Worm (Caenorhabditis elegans) whole organism, young adult: Measurements from ENCODE around the gene str-3.

ENCODE experiments used
- B0261.1 ChIP-seq: sonication (generic microtip); optimal IDR thresholded peaks from 2 replicates; lab custom pipeline; 2016; ENCODE audit warnings: mild to moderate bottlenecking, missing genetic modification characterization, moderate library complexity, missing compliant biosample characterization
- B0336.3 ChIP-seq: fragments of 200-800 bp; sonication (Bioruptor generic); IDR thresholded peaks from 2 replicates; pipeline ENCODE4 v1.3.6; 2022; ENCODE audit warnings: missing genetic modification characterization, missing compliant biosample characterization
- D2030.7 ChIP-seq: fragments of 200-800 bp; sonication (Bioruptor generic); IDR thresholded peaks from 2 replicates; pipeline ENCODE4 v1.3.6; 2022; ENCODE audit warnings: missing genetic modification reagents, missing genetic modification characterization, missing compliant biosample characterization
- F22D6.2 ChIP-seq: sonication (generic microtip); optimal IDR thresholded peaks from 2 replicates; lab custom pipeline; 2016; ENCODE audit warnings: mild to moderate bottlenecking, missing genetic modification characterization, missing compliant biosample characterization
- F57C9.4 ChIP-seq: sonication (generic microtip); optimal IDR thresholded peaks from 2 replicates; lab custom pipeline; 2017; ENCODE audit warnings: mild to moderate bottlenecking, missing genetic modification characterization, missing compliant biosample characterization
- K11D2.4 ChIP-seq: fragments of 200-800 bp; sonication (Bioruptor generic); IDR thresholded peaks from 2 replicates; pipeline ENCODE4 v1.3.6; 2022; ENCODE audit warnings: missing genetic modification reagents, missing genetic modification characterization, missing compliant biosample characterization
- Y53G8AR.9 ChIP-seq: fragments of 200-800 bp; sonication (Bioruptor generic); conservative IDR thresholded peaks from 2 replicates; pipeline ENCODE4 v1.3.6; 2022; ENCODE audit warnings: missing genetic modification reagents, missing genetic modification characterization, missing compliant biosample characterization
- Y56A3A.18 ChIP-seq: fragments of 200-800 bp; sonication (Bioruptor generic); IDR thresholded peaks from 2 replicates; pipeline ENCODE4 v1.3.6; 2022; ENCODE audit warnings: missing genetic modification reagents, missing genetic modification characterization, missing compliant biosample characterization
- Y79H2A.3 ChIP-seq: fragments of 200-800 bp; sonication (Bioruptor generic); conservative IDR thresholded peaks from 2 replicates; pipeline ENCODE4 v1.3.6; 2022; ENCODE audit warnings: missing genetic modification reagents, missing genetic modification characterization, missing compliant biosample characterization
- akir-1 ChIP-seq: fragments of 200-800 bp; sonication (Bioruptor generic); optimal IDR thresholded peaks from 2 replicates; lab custom pipeline; 2018; ENCODE audit warnings: mild to moderate bottlenecking, missing genetic modification characterization, moderate library complexity, missing compliant biosample characterization
- attf-5 ChIP-seq: fragments of 200-800 bp; sonication (Bioruptor generic); optimal IDR thresholded peaks from 2 replicates; lab custom pipeline; 2018; ENCODE audit warnings: mild to moderate bottlenecking, missing genetic modification characterization, missing compliant biosample characterization
- attf-6 ChIP-seq: fragments of 200-800 bp; sonication (Bioruptor generic); IDR thresholded peaks from 2 replicates; pipeline ENCODE4 v1.3.6; 2022; ENCODE audit warnings: missing genetic modification reagents, missing genetic modification characterization, missing compliant biosample characterization
- ceh-100 ChIP-seq: fragments of 200-800 bp; sonication (Bioruptor generic); IDR thresholded peaks from 2 replicates; pipeline ENCODE4 v1.3.6; 2022; ENCODE audit warnings: missing genetic modification reagents, missing genetic modification characterization, missing compliant biosample characterization
- ceh-27 ChIP-seq: fragments of 200-800 bp; sonication (Bioruptor generic); optimal IDR thresholded peaks from 2 replicates; lab custom pipeline; 2018; ENCODE audit warnings: mild to moderate bottlenecking, missing genetic modification characterization, moderate library complexity, missing compliant biosample characterization
- ceh-58 ChIP-seq: fragments of 200-800 bp; sonication (Bioruptor generic); IDR thresholded peaks from 2 replicates; pipeline ENCODE4 v1.3.6; 2022; ENCODE audit warnings: missing genetic modification characterization, missing compliant biosample characterization
- ceh-79 ChIP-seq: sonication (generic microtip); optimal IDR thresholded peaks from 2 replicates; lab custom pipeline; 2017; ENCODE audit warnings: mild to moderate bottlenecking, missing genetic modification characterization, missing compliant biosample characterization
- chd-7 ChIP-seq: sonication (generic microtip); optimal IDR thresholded peaks from 2 replicates; lab custom pipeline; 2016; ENCODE audit warnings: mild to moderate bottlenecking, missing genetic modification characterization, moderate library complexity, missing compliant biosample characterization
- dpff-1 ChIP-seq: sonication (generic microtip); optimal IDR thresholded peaks from 2 replicates; lab custom pipeline; 2017; ENCODE audit warnings: mild to moderate bottlenecking, missing genetic modification characterization, missing compliant biosample characterization
- efl-1 ChIP-seq: fragments of 150-350 bp; optimal IDR thresholded peaks from 2 replicates; lab custom pipeline; 2014; ENCODE audit warnings: missing biosample characterization, missing genetic modification reagents, missing genetic modification characterization
- egrh-3 ChIP-seq: fragments of 200-800 bp; sonication (Bioruptor generic); IDR thresholded peaks from 2 replicates; pipeline ENCODE4 v1.3.6; 2022; ENCODE audit warnings: missing genetic modification reagents, missing genetic modification characterization, missing compliant biosample characterization
- ekl-4 ChIP-seq: fragments of 200-800 bp; sonication (Bioruptor generic); IDR thresholded peaks from 2 replicates; pipeline ENCODE4 v1.3.6; 2022; ENCODE audit warnings: missing genetic modification reagents, missing genetic modification characterization, missing compliant biosample characterization
- hlh-26 ChIP-seq: fragments of 200-800 bp; sonication (Bioruptor generic); conservative IDR thresholded peaks from 2 replicates; pipeline ENCODE4 v1.3.6; 2022; ENCODE audit warnings: missing genetic modification reagents, missing genetic modification characterization, missing compliant biosample characterization
- hsf-1 ChIP-seq: fragments of 200-800 bp; sonication (Bioruptor generic); IDR thresholded peaks from 2 replicates; pipeline ENCODE4 v1.3.6; 2022; ENCODE audit warnings: missing genetic modification reagents, missing genetic modification characterization, missing compliant biosample characterization
- let-526 ChIP-seq: fragments of 200-800 bp; sonication (Bioruptor generic); IDR thresholded peaks from 2 replicates; pipeline ENCODE4 v1.3.6; 2022; ENCODE audit warnings: missing genetic modification reagents, missing genetic modification characterization, missing compliant biosample characterization
- lin-35 ChIP-seq, 3 experiments: fragments of 150-350 bp in 2 of 3; sonication (generic microtip) in 1 of 3; optimal IDR thresholded peaks; 2 replicates each; lab custom pipeline; 2014 to 2018; ENCODE audit warnings: missing biosample characterization in 3 of 3, missing genetic modification characterization in 3 of 3, missing genetic modification reagents in 3 of 3
- lin-40 ChIP-seq: sonication (generic microtip); optimal IDR thresholded peaks from 2 replicates; lab custom pipeline; 2016; ENCODE audit warnings: missing genetic modification characterization, mild to moderate bottlenecking, missing compliant biosample characterization, missing genotype, missing genetic modification reagents
- lir-1 ChIP-seq: fragments of 200-800 bp; sonication (Bioruptor generic); conservative IDR thresholded peaks from 2 replicates; pipeline ENCODE4 v1.3.6; 2022; ENCODE audit warnings: missing genetic modification reagents, missing genetic modification characterization, missing compliant biosample characterization
- madf-6 ChIP-seq: fragments of 200-800 bp; sonication (Bioruptor generic); IDR thresholded peaks from 2 replicates; pipeline ENCODE4 v1.3.6; 2022; ENCODE audit warnings: missing genetic modification reagents, missing genetic modification characterization, missing compliant biosample characterization
- madf-8 ChIP-seq: fragments of 200-800 bp; sonication (Bioruptor generic); conservative IDR thresholded peaks from 2 replicates; pipeline ENCODE4 v1.3.6; 2022; ENCODE audit warnings: missing genetic modification reagents, missing genetic modification characterization, missing compliant biosample characterization
- nhr-80 ChIP-seq: sonication (generic microtip); optimal IDR thresholded peaks from 2 replicates; lab custom pipeline; 2016; ENCODE audit warnings: missing genetic modification characterization, missing compliant biosample characterization
- rcor-1 ChIP-seq: fragments of 200-800 bp; sonication (Bioruptor generic); IDR thresholded peaks from 2 replicates; pipeline ENCODE4 v1.3.6; 2022; ENCODE audit warnings: missing genetic modification reagents, missing genetic modification characterization, missing compliant biosample characterization
- rec-8 ChIP-seq, 2 experiments: sonication (generic microtip); optimal IDR thresholded peaks; 2 replicates each; lab custom pipeline; 2016; ENCODE audit warnings: mild to moderate bottlenecking in 2 of 2, missing genetic modification characterization in 2 of 2, missing genetic modification reagents in 2 of 2, missing genotype in 2 of 2, missing biosample characterization in 1 of 2, missing compliant biosample characterization in 1 of 2, moderate library complexity in 1 of 2
- sdz-38 ChIP-seq: sonication (generic microtip); optimal IDR thresholded peaks from 2 replicates; lab custom pipeline; 2016; ENCODE audit warnings: missing genotype, missing genetic modification characterization, missing compliant biosample characterization
- snpc-1.3 ChIP-seq: sonication (generic microtip); optimal IDR thresholded peaks from 2 replicates; lab custom pipeline; 2017; ENCODE audit warnings: missing genetic modification characterization, mild to moderate bottlenecking, missing compliant biosample characterization, antibody characterized with exemption, moderate library complexity, missing genotype, missing genetic modification reagents; ENCODE audit not compliant: insufficient read depth
- somi-1 ChIP-seq: fragments of 200-800 bp; sonication (Bioruptor generic); optimal IDR thresholded peaks from 2 replicates; lab custom pipeline; 2018; ENCODE audit warnings: mild to moderate bottlenecking, missing genetic modification characterization, missing compliant biosample characterization
- tbp1 ChIP-seq: fragments of 200-800 bp; sonication (Bioruptor generic); optimal IDR thresholded peaks from 2 replicates; lab custom pipeline; 2018; ENCODE audit warnings: mild to moderate bottlenecking, missing genetic modification characterization, missing compliant biosample characterization
- unc-130 ChIP-seq: sonication (generic microtip); optimal IDR thresholded peaks from 2 replicates; lab custom pipeline; 2016; ENCODE audit warnings: missing genetic modification reagents, missing genetic modification characterization, missing compliant biosample characterization
- xnd-1 ChIP-seq: sonication (generic microtip); optimal IDR thresholded peaks from 2 replicates; lab custom pipeline; 2016; ENCODE audit warnings: missing genotype, missing genetic modification reagents, missing genetic modification characterization, missing compliant biosample characterization
- ztf-18 ChIP-seq: sonication (generic microtip); optimal IDR thresholded peaks from 2 replicates; lab custom pipeline; 2016; ENCODE audit warnings: missing genotype, mild to moderate bottlenecking, missing genetic modification characterization, missing compliant biosample characterization
- ztf-22 ChIP-seq: fragments of 200-800 bp; sonication (Bioruptor generic); optimal IDR thresholded peaks from 2 replicates; lab custom pipeline; 2018; ENCODE audit warnings: mild to moderate bottlenecking, missing genetic modification characterization, moderate library complexity, missing compliant biosample characterization
- ztf-25 ChIP-seq: fragments of 200-800 bp; sonication (Bioruptor generic); IDR thresholded peaks from 2 replicates; pipeline ENCODE4 v1.3.6; 2022; ENCODE audit warnings: missing genetic modification reagents, missing genetic modification characterization, missing compliant biosample characterization

Gene str-3

ce11 chrIV:11118837-11119491 lies 18.8 kb upstream of the str-3 start, which contains the start of the genes imp-2 and enpl-1 (continued):
- TF ChIP-seq hsf-1 (GFP tag; lab: Robert Waterston, UW) (no peak), madf-6 (GFP tag; lab: Robert Waterston, UW) (peak; percentile 60; the same call in 1 of the 2 replicates), lin-40 (peak; percentile 85), hlh-26 (GFP tag; lab: Robert Waterston, UW) (no peak), B0336.3 (GFP tag; lab: Robert Waterston, UW) (peak; percentile 83), attf-6 (GFP tag; lab: Robert Waterston, UW) (no peak), lir-1 (peak; percentile 58; the same call in 1 of the 2 replicates), D2030.7 (GFP tag; lab: Robert Waterston, UW) (peak; percentile 53; the same call in 1 of the 2 replicates), akir-1 (GFP tag; lab: Kevin White, UChicago) (peak; percentile 37), tbp1 (peak; percentile 65), ceh-27 (GFP tag; lab: Kevin White, UChicago) (peak; percentile 88), somi-1 (GFP tag; lab: Kevin White, UChicago) (peak; percentile 74), Y53G8AR.9 (no peak), unc-130 (GFP tag; lab: Kevin White, UChicago) (no peak), xnd-1 (tag; lab: Kevin White, UChicago) (no peak), ekl-4 (GFP tag; lab: Robert Waterston, UW) (peak; percentile 91), ztf-22 (peak; percentile 48), Y56A3A.18 (GFP tag; lab: Robert Waterston, UW) (no peak), chd-7 (tag; lab: Kevin White, UChicago) (peak; percentile 79), rcor-1 (peak; percentile 75), rec-8 (tag; optimal IDR thresholded peaks at IDR 0.05; lab: Kevin White, UChicago) (no peak), sdz-38 (tag; lab: Kevin White, UChicago) (no peak), F57C9.4 (tag; lab: Kevin White, UChicago) (no peak), let-526 (GFP tag; lab: Robert Waterston, UW) (peak; percentile 40; the same call in 1 of the 2 replicates), ztf-25 (0 out of 2 replicates have a peak, but pooled peaks have one; percentile 30), F22D6.2 (tag; lab: Kevin White, UChicago) (peak; percentile 51), Y79H2A.3 (GFP tag; lab: Robert Waterston, UW) (no peak), ceh-100 (GFP tag; lab: Robert Waterston, UW) (peak; percentile 77), ceh-58 (GFP tag; lab: Robert Waterston, UW) (no peak), B0261.1 (tag; lab: Kevin White, UChicago) (no peak), attf-5 (GFP tag; lab: Kevin White, UChicago) (peak; percentile 88), nhr-80 (tag; lab: Kevin White, UChicago) (peak; percentile 96), efl-1 (GFP tag; lab: Kevin White, UChicago) (peak; percentile 23), madf-8 (no peak; the same call in 1 of the 2 replicates), K11D2.4 (GFP tag; lab: Robert Waterston, UW) (peak; percentile 60), lin-35 (GFP tag; optimal IDR thresholded peaks at IDR 0.05; lab: Kevin White, UChicago) (peak in 1 of 3 experiments; percentile 51)

- TF ChIP-seq snpc-1.3 (tag; lab: Kevin White, UChicago) (no peak), egrh-3 (no peak), dpff-1 (tag; lab: Kevin White, UChicago) (no peak), ceh-79 (no peak), ztf-18 (tag; lab: Kevin White, UChicago) (no peak)
Measured at ce11 chrIV:11112641-11113040, 12.5 kb upstream of the str-3 start, which contains the start of gene clc-9. Gene clc-9, plus strand, starts transcription at chrIV:11112941.
